Comparison of ENCODE assay signal across 5 worm cellular contexts in the genomic region with DNA sequence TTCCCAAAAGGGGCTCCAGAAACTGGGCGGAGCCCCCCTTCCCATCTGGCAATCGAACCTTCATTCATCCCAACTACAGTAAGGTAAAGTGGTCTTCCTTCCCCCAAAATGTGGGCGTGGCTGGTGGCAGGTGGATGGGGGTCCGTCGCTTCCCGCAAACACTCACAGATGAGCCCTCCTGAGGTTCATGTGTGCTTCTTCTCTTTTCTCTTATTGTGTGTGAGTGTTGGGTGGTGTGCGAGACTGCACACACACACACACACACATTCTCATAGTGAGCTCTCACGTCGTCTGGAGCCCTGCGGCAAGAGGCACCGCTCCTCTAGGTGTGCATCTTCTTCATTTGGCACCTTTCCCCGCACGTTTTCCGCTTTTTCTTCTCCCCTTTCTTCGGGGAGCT.
A peak's percentile ranks its signal among the peaks of the same experiment; 100 is the strongest.
TF ChIP-seq lines count a peak whose summit lies in the region.

No protein-coding gene starts in this region.

TF ChIP-seq in whole organism, L1 larva, 84 proteins besides CTCF, POLR2A, EP300 and RAD21:
- TF ChIP-seq lin-14 (GFP tag; optimal IDR thresholded peaks at IDR 0.05; lab: Kevin White, UChicago) = peak; percentile 25
- peak; percentile 16 for TF ChIP-seq dsc-1 (tag; optimal IDR thresholded peaks at IDR 0.05; lab: Kevin White, UChicago)
- no peak for TF ChIP-seq nhr-12 (tag; optimal IDR thresholded peaks at IDR 0.05; lab: Kevin White, UChicago)
TF ChIP-seq in whole organism, L1 larva: peak in this region for 2.

TF ChIP-seq in whole organism, L3 larva, 47 proteins besides CTCF, POLR2A, EP300 and RAD21:
- TF ChIP-seq ztf-4 (tag; optimal IDR thresholded peaks at IDR 0.05; lab: Kevin White, UChicago) (no peak), nfya-1 (tag; optimal IDR thresholded peaks at IDR 0.05; lab: Kevin White, UChicago; ENCODE audit: insufficient read depth) (peak; percentile 9), sea-2 (GFP tag; optimal IDR thresholded peaks at IDR 0.05; lab: Kevin White, UChicago) (no peak), nhr-77 (tag; optimal IDR thresholded peaks at IDR 0.05; lab: Kevin White, UChicago) (no peak)

TF ChIP-seq in whole organism, early embryonic, 17 proteins besides CTCF, POLR2A, EP300 and RAD21:
- TF ChIP-seq aly-1 (tag; optimal IDR thresholded peaks at IDR 0.05; lab: Kevin White, UChicago) (peak; percentile 20), tbx-37 (GFP tag; conservative IDR thresholded peaks at IDR 0.05; lab: Robert Waterston, UW) (no peak)

TF ChIP-seq in whole organism, midembryonic, 9 proteins besides CTCF, POLR2A, EP300 and RAD21:
- TF ChIP-seq cog-1 (tag; optimal IDR thresholded peaks at IDR 0.05; lab: Kevin White, UChicago) (no peak), ztf-23 (GFP tag; IDR thresholded peaks at IDR 0.05; lab: Robert Waterston, UW) (0 out of 2 replicates have a peak, but pooled peaks have one; percentile 28)
TF ChIP-seq in whole organism, midembryonic: peak in this region for 1.

TF ChIP-seq in whole organism, young adult, 124 proteins besides CTCF, POLR2A, EP300 and RAD21:
- TF ChIP-seq dox-1 (GFP tag; IDR thresholded peaks at IDR 0.05; lab: Robert Waterston, UW) (peak; percentile 30; the same call in 1 of the 2 replicates), ceh-40 (GFP tag; IDR thresholded peaks at IDR 0.05; lab: Robert Waterston, UW) (no peak), F49E8.2 (tag; optimal IDR thresholded peaks at IDR 0.05; lab: Kevin White, UChicago; ENCODE audit: insufficient read depth) (no peak), somi-1 (GFP tag; optimal IDR thresholded peaks at IDR 0.05; lab: Kevin White, UChicago) (no peak), attf-5 (GFP tag; optimal IDR thresholded peaks at IDR 0.05; lab: Kevin White, UChicago) (no peak), xnd-1 (tag; optimal IDR thresholded peaks at IDR 0.05; lab: Kevin White, UChicago) (no peak), zfh-2 (GFP tag; conservative IDR thresholded peaks at IDR 0.05; lab: Robert Waterston, UW) (peak; percentile 50), aptf-3 (GFP tag; IDR thresholded peaks at IDR 0.05; lab: Robert Waterston, UW) (no peak), Y56A3A.18 (GFP tag; IDR thresholded peaks at IDR 0.05; lab: Robert Waterston, UW) (no peak)
